Worm (Caenorhabditis elegans): ENCODE results near the gene nhr-5.

DNA sequence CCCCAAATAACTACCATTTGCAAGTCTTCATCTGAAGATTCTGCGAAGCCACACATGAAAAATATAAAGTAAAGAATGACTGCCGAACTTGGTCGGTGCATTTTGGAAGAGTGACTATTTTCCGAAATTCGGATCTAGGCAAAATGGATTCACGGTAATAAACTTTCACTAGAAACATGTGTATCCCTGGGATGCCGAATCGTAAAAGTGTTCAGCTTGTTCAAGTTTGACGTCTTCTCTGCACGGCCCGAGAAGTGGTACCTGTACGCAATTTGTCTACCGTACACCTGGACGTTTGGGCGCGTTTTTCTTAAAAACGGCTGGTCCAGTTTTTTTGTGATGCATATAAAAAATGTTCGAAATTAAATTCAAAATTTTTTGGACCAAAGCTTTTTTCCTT, 44.4 kb downstream of the nhr-5 start, which contains the start of gene Y73F8A.23:
- TF ChIP-seq M03D4.4 (tag; optimal IDR thresholded peaks at IDR 0.05) (no peak), ztf-11 (tag; optimal IDR thresholded peaks at IDR 0.05) (no peak), pha-4 (tag; optimal IDR thresholded peaks at IDR 0.05) (no peak), nhr-76 (tag; optimal IDR thresholded peaks at IDR 0.05) (no peak), unc-62 (GFP tag; optimal IDR thresholded peaks at IDR 0.05) (no peak), nhr-237 (tag; optimal IDR thresholded peaks at IDR 0.05) (no peak), blmp-1 (tag; optimal IDR thresholded peaks at IDR 0.05) (no peak), lin-13 (tag; optimal IDR thresholded peaks at IDR 0.05) (no peak), mep-1 (tag; optimal IDR thresholded peaks at IDR 0.05) (no peak), nhr-12 (tag; optimal IDR thresholded peaks at IDR 0.05) (no peak)

Measured in whole organism, mixed stage, embryonic.